Fruit fly (Drosophila melanogaster) Kc167 (cell line): ENCODE data around the gene Rcd-1.

Source experiments
- Myc ChIP-seq: fragments of >200 bp; optimal IDR thresholded peaks from 2 replicates; lab custom pipeline; 2017; ENCODE audit warnings: missing external identifiers
- Sin3A ChIP-seq: fragments of >200 bp; optimal IDR thresholded peaks from 2 replicates; lab custom pipeline; 2018; ENCODE audit warnings: missing external identifiers
- h ChIP-seq: fragments of >200 bp; optimal IDR thresholded peaks from 3 replicates; lab custom pipeline; 2018; ENCODE audit warnings: missing external identifiers
- insv ChIP-seq: fragments of >200 bp; optimal IDR thresholded peaks from 3 replicates; lab custom pipeline; 2018; ENCODE audit warnings: missing external identifiers
- psq ChIP-seq: fragments of >200 bp; optimal IDR thresholded peaks from 2 replicates; lab custom pipeline; 2017; ENCODE audit warnings: missing external identifiers
- ttk ChIP-seq: sonication (Bioruptor generic); optimal IDR thresholded peaks from 2 replicates; lab custom pipeline; 2017; ENCODE audit warnings: missing external identifiers

The Rcd-1 gene

DNA sequence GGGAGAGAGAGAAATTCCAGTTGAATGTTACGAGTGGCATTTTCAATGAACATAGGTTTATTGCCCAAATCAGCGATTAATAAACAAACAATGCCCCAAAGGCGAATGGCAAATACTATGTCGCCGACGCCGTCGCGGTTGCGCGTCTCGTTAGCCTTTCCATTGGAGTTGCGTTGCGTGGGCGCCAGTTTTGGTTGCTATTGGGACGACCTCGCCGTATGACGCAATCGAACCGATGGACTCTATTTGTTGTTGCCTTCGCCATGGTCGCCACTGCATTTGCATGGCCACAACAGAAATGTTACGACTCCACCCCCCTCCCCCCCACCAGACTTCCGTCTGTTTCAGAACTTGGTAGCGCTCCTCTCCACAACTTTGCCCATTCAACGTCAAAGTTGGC is 32.0 kb upstream of the Rcd-1 start:
- TF ChIP-seq h (lab: Kevin White, UChicago) (no peak), Myc (lab: Kevin White, UChicago) (no peak), ttk (lab: Kevin White, UChicago) (no peak), Sin3A (no peak), psq (no peak), insv (lab: Kevin White, UChicago) (no peak)

DNA sequence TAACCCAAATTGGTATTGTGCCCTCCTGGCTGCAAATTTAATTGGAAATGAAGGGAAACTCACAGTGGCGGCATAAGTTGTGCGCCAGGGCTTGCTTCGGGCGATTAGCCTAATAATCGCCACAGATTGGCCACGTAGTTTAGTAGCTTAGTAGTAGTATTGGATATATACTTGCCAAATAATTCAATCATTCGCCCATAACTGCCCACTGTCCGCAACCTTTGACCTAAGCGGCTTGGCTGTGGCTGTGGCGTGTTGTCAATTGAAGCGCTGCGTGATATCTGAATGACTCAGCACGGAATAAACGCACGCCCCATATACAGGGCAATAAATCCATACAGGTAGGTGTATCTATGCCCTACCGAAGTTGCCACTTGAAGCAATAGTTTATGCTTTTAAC is 31.6 kb upstream of the Rcd-1 start:
- TF ChIP-seq h (lab: Kevin White, UChicago) (no peak), psq (no peak), ttk (lab: Kevin White, UChicago) (no peak), insv (lab: Kevin White, UChicago) (no peak), Sin3A (no peak), Myc (lab: Kevin White, UChicago) (no peak)

DNA sequence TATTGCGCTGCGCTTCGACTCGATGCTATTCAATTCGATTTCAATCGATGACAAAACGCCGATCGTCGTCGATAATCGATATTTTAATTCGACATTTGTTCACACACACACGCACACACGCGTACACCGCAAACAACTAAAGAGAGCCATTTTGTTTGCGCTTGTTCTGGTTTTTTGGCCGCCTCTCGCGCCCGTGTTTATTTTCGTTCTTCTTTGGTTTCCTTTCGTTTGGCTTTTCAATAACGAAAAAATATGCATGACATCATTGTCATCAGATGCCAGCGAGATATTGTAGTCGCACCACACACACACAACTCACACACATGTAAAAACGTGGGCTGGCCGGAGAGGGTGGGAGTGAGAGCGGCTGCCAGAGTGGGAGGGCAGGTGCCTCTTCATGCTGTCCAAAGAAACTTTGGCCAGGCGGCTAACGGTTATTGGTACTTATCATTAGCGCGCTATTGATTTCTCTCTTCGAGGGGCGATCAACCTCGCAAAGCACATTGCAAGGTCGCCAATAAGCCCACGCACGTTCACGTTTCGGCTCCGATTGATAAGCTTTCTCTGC is 30.4 kb upstream of the Rcd-1 start:
- TF ChIP-seq insv (lab: Kevin White, UChicago) (no peak), h (lab: Kevin White, UChicago) (no peak), ttk (lab: Kevin White, UChicago) (no peak), psq (no peak), Myc (lab: Kevin White, UChicago) (no peak), Sin3A (no peak)

DNA sequence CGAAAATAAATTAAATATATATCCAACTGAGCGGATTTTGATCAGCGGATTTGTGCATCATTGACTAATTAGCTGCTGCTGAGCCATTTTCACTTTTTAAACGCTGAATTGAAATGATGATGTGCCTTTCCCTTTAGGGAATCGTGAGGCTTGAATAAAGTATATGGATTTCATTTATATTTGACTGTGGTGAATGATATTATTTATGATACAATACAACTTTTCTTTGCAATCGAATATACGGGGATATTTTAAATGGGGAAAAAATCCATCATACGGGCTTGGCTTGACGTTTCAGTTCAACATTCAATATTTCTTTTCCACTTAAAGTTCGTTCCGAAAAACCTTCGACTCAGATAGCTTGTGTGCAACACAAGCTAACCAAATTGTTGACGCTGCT is 27.3 kb upstream of the Rcd-1 start, which contains the start of the genes Shawn and Tyler:
Gene Shawn (plus strand): TSS at position 301 of the 400 bp plus-strand sequence.
Gene Tyler (plus strand): TSS at position 301 of the 400 bp plus-strand sequence.
- TF ChIP-seq Sin3A (no peak), ttk (lab: Kevin White, UChicago) (no peak), Myc (lab: Kevin White, UChicago) (no peak), psq (no peak), h (lab: Kevin White, UChicago) (no peak)

DNA sequence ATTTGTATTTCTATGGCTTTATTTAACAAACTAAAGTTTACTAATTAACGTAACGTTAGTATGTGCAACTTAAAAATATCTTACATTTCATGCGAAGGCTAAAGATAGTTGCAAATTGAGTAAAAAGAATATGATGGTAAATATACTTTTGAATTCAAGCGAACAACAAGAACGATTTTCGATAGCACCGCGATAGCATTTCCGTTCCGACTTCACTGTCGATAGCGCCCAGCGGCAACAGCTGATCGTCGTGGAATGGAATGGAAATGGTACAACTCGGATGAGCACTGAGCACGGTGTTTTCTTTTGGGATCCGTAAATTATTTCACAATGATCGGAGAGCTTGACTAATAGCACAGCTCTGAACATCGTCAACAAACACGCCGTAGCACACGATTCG is 25.1 kb upstream of the Rcd-1 start:
- no peak for TF ChIP-seq ttk (lab: Kevin White, UChicago)
- no peak for TF ChIP-seq Sin3A
- TF ChIP-seq insv (lab: Kevin White, UChicago), result no peak
- no peak for TF ChIP-seq psq
- TF ChIP-seq h (lab: Kevin White, UChicago), result no peak
- no peak for TF ChIP-seq Myc (lab: Kevin White, UChicago)

DNA sequence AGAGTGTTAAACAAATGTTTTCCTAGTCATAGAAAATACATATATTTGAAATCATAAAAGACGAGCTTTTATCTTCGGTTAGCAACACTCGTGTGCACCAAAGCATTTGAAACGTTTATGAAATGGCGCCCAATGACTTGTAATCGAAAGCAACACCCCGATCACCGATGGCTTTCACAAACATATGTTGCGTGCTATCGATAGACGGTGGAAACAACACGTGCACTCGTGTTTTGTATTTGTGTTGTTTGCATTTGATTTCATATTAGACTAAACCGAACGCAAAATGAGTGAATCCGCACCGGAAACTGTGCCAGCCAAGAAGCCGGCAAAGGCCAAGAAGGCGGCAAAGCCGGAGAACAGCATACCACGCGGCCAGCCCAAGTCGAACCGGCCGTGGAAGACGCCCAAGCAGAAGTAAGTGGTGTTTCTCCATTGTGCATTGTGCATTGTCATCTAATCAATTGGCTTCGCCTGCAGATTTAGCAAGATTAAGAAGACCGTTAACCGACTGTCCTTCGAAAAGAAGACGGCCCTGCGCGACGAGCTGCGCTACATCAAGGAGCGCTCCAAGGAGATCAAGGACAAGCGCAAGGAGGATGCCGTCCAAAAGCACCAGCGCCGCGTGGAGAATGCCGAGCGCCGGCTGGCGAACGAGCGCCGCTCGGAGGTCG is 22.4 kb upstream of the Rcd-1 start, which contains the start of gene CG14210:
Gene CG14210 (plus strand): TSS at position 207 of the 674 bp plus-strand sequence.
- TF ChIP-seq Myc (lab: Kevin White, UChicago) (no peak), h (lab: Kevin White, UChicago) (no peak), insv (lab: Kevin White, UChicago) (no peak), Sin3A (no peak), psq (no peak), ttk (lab: Kevin White, UChicago) (no peak)

DNA sequence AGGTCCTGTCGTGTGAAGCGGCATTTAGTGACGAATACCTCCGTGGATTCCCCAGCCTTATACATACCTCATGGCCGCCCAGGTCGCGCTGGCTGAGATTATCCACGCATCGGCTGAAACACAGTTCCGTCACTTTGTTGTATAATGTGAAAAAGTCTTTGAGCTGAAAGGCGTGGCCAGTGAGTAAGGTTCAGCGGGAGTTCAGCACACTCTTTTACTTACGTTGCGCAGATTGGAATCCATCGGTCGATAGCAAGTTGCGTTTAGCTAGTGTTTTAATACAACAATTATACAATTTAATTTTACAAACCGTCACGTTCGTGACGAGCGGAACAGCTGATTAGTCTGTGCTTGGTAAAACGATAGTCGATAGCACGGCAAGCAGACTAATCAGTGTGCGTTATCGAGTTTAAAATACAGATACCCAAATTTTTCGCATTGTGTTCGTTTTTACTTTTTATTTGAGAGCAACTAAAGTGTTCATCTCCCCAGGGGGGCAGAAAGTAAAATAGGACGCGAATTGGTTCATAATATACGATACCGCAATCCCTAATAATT is 20.3 kb upstream of the Rcd-1 start, which contains the start of the genes Pstk and Tim9b:
Gene Pstk (minus strand): TSS at position 355 of the 558 bp plus-strand sequence.
Gene Tim9b (minus strand): TSS at position 355 of the 558 bp plus-strand sequence.
- TF ChIP-seq Myc (lab: Kevin White, UChicago) (no peak), psq (no peak), ttk (lab: Kevin White, UChicago) (no peak), insv (lab: Kevin White, UChicago) (no peak), Sin3A (no peak), h (lab: Kevin White, UChicago) (no peak)

DNA sequence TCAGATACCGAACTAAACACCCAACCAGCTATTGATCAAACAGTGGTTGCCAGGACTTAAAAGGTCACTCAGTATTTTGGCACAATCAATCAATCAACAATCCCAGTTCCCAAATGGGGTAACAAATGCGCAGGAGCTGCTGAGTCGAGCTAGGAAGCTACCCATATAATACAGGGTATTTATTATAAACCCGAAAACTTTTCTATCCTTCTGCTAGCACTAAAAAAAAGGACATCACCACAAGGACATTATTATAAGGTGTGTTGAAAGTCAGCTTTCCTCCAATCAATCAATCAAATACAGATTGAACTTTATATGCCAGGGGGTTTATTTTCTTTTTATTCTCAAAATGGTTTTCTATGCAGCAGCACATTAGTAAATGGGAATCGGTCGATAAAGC is 17.4 kb upstream of the Rcd-1 start, which contains the start of gene CG14221:
Gene CG14221 (minus strand): TSS at position 101 of the 400 bp plus-strand sequence.
- no peak for TF ChIP-seq Sin3A
- no peak for TF ChIP-seq h (lab: Kevin White, UChicago)
- no peak for TF ChIP-seq Myc (lab: Kevin White, UChicago)
- no peak for TF ChIP-seq psq
- TF ChIP-seq insv (lab: Kevin White, UChicago), result no peak
- no peak for TF ChIP-seq ttk (lab: Kevin White, UChicago)

DNA sequence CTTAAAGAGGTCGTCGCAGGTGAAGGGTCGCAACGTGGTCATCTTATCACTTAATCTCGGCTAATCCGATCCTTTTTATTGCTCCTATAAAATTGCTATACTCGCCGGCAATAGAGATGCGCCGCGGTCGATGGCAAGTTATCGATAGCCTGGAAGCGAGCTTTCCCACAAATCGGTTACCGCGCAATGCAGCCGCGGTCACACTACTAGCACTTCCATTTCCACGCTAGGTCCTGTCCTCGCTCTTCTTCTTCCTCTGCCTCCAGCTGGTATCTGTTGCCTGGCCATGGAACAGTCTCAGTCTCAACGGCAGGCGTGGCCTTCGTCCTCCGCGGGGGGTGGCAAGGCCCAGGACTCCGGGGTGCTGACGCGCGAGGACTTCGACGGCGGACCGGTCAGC is 15.6 kb upstream of the Rcd-1 start, which contains the start of the genes Naa20A and MKP-4:
Gene Naa20A (minus strand): TSS at position 151 of the 400 bp plus-strand sequence.
Gene MKP-4 (plus strand): TSS at position 191 of the 400 bp plus-strand sequence.
- TF ChIP-seq ttk (lab: Kevin White, UChicago) (no peak), Sin3A (no peak), h (lab: Kevin White, UChicago) (no peak)

DNA sequence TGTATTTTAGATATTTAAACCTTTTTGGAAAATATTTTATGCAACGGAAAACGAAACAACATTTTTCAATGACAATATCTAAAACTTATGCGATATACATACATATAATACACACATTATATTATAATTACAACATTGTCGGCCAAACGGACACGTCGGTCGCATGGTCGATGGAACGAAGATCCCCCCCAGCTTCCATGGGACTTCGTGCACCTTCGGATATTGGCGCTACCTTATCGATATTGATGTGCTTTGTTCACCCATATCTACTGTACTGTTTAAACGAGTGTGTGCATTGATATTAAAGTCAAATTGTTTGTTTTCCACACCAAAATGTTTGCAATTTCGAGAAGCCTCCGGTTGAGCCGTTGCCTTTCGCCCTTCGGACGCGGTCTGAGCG is 13.2 kb upstream of the Rcd-1 start, which contains the start of gene CG14212:
Gene CG14212 (plus strand): TSS at position 301 of the 400 bp plus-strand sequence.
- TF ChIP-seq insv (lab: Kevin White, UChicago), result no peak
- TF ChIP-seq Myc (lab: Kevin White, UChicago), result no peak
- TF ChIP-seq Sin3A, result no peak
- TF ChIP-seq h (lab: Kevin White, UChicago), result no peak

DNA sequence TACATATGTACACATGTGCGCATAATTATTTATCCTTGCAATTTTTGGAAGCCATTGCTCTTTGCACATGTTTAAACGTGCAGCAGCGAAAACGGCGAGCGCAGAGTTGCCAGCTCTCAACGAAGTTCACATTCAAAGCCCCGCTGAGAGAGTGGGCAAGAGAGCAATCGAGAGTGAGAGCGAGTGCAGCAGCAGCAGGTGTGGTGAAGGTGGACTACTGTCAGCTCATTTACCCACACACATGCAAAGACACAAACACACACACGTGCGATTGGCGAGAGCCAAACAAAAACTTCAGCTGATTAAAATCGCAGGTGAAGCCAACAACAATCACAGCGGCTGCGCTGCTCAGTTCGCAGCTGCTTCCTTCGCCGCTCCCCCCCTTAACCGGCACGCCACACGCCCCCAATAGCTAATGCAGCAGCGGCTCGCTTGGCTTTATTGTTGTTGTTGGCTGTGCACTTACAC is 7.2 kb upstream of the Rcd-1 start:
- no peak for TF ChIP-seq insv (lab: Kevin White, UChicago)
- TF ChIP-seq ttk (lab: Kevin White, UChicago), result no peak
- TF ChIP-seq psq, result no peak
- no peak for TF ChIP-seq Myc (lab: Kevin White, UChicago)
- TF ChIP-seq Sin3A, result no peak
- TF ChIP-seq h (lab: Kevin White, UChicago), result no peak

DNA sequence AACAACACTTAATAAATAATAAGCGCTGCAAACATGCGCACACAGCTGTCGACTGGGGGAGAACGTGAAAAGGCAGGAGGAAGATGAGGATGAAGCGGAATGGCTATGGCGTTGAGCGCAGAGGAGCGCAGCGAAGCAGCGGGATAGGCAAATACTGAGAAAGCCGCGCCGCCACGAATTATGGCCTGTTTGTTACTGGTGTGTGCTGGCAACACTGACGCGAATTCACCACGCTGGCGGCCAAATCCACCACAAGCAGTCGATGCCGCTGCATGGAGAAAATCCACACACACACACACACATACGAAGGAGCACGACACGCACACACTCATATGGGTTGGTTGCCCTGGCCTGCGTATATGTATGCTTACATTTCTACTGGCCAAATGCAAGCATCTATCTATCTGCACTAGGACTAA is 1.6 kb upstream of the Rcd-1 start:
- TF ChIP-seq insv (lab: Kevin White, UChicago) (no peak), h (lab: Kevin White, UChicago) (no peak), Myc (lab: Kevin White, UChicago) (no peak), Sin3A (no peak), ttk (lab: Kevin White, UChicago) (no peak), psq (no peak)
